Fruit fly (Drosophila melanogaster) whole organism: ENCODE data around the gene rdx.

Source experiments
- CG8478 ChIP-seq: fragments of >200 bp; optimal IDR thresholded peaks from 2 replicates; lab custom pipeline; 2018; ENCODE audit warnings: inconsistent platforms
- EcR ChIP-seq, 2 experiments: fragments of >200 bp; optimal IDR thresholded peaks; 2 replicates each; lab custom pipeline; 2017; ENCODE audit warnings: missing biosample characterization in 2 of 2, missing genetic modification characterization in 2 of 2, missing genetic modification reagents in 2 of 2
- pan ChIP-seq: fragments of >200 bp; optimal IDR thresholded peaks from 2 replicates; lab custom pipeline; 2017
- psq ChIP-seq: fragments of >200 bp; optimal IDR thresholded peaks from 2 replicates; lab custom pipeline; 2017
- usp ChIP-seq: fragments of >200 bp; optimal IDR thresholded peaks from 2 replicates; lab custom pipeline; 2017; ENCODE audit warnings: missing biosample characterization, missing genetic modification characterization, mixed read lengths

DNA sequence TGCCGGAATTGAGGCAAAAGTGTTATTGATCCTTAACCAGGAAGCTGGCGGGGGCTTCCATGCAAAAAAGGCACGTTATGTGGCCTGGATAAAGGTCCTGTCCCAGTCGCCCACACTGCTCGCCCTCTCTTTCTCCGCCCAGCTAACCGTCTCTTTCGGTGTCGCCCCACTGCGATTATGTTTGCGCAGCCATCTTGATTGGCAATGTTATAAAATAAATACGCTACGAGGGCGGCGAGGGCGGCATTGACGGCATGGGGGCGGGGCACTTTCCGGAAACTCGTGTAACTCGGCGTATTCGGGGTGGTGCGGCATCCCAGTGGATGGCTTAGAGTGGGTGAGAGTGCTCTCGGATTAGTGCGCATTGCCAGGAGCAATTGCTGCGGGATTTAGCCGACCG is 108.2 kb downstream of the rdx start:
- no peak for TF ChIP-seq usp (GFP tag; lab: Kevin White, UChicago)
- no peak for TF ChIP-seq psq (lab: Kevin White, UChicago)
- TF ChIP-seq CG8478 = no peak
- no peak for TF ChIP-seq pan
- TF ChIP-seq EcR (GFP tag; optimal IDR thresholded peaks at IDR 0.05; lab: Kevin White, UChicago) = no peak
